Fruit fly (Drosophila melanogaster) whole organism, embryonic: ENCODE data around the gene Sytbeta.
A peak's percentile ranks its signal among the peaks of the same experiment; 100 is the strongest.

Experiments
- Awh ChIP-seq: fragments of 200-800 bp; sonication (Bioruptor generic); IDR thresholded peaks from 2 replicates; pipeline ENCODE4, ENCODE4 v1.3.6; 2022; ENCODE audit warnings: missing biosample characterization, missing genetic modification characterization
- B-H2 ChIP-seq: fragments of 200-800 bp; sonication (Bioruptor generic); optimal IDR thresholded peaks from 2 replicates; lab custom pipeline; 2018; ENCODE audit warnings: missing biosample characterization, mild to moderate bottlenecking, missing genetic modification characterization
- CG10147 ChIP-seq: fragments of 200-800 bp; sonication (Bioruptor generic); optimal IDR thresholded peaks from 2 replicates; lab custom pipeline; 2019; ENCODE audit warnings: missing biosample characterization, mild to moderate bottlenecking, missing genetic modification characterization, moderate library complexity
- CG10267 ChIP-seq: fragments of 200-800 bp; sonication (Bioruptor generic); optimal IDR thresholded peaks from 2 replicates; lab custom pipeline; 2018; ENCODE audit warnings: missing biosample characterization, mild to moderate bottlenecking, missing genetic modification characterization, moderate library complexity
- CG10543 ChIP-seq: fragments of 200-800 bp; sonication (Bioruptor generic); optimal IDR thresholded peaks from 3 replicates; lab custom pipeline; 2017; ENCODE audit warnings: missing biosample characterization, mild to moderate bottlenecking, missing genetic modification characterization, moderate library complexity
- CG11456 ChIP-seq: fragments of 200-800 bp; sonication (Bioruptor generic); IDR thresholded peaks from 3 replicates; pipeline ENCODE4 v1.3.6; 2022; ENCODE audit warnings: missing biosample characterization, missing genetic modification characterization
- CG12104 ChIP-seq: fragments of 200-800 bp; sonication (Bioruptor generic); optimal IDR thresholded peaks from 3 replicates; lab custom pipeline; 2016; ENCODE audit warnings: missing biosample characterization, missing genetic modification characterization
- CG12299 ChIP-seq: fragments of 200-800 bp; sonication (Bioruptor generic); optimal IDR thresholded peaks from 2 replicates; lab custom pipeline; 2018; ENCODE audit warnings: missing biosample characterization, mild to moderate bottlenecking, missing genetic modification characterization
- CG13424 ChIP-seq: fragments of 200-800 bp; sonication (Bioruptor generic); optimal IDR thresholded peaks from 2 replicates; lab custom pipeline; 2019; ENCODE audit warnings: missing biosample characterization, mild to moderate bottlenecking, missing genetic modification characterization, moderate library complexity
- CG15073 ChIP-seq: fragments of 200-800 bp; sonication (Bioruptor generic); optimal IDR thresholded peaks from 2 replicates; lab custom pipeline; 2016; ENCODE audit warnings: missing biosample characterization, missing genetic modification characterization
- CG16813 ChIP-seq: fragments of 200-800 bp; sonication (Bioruptor generic); IDR thresholded peaks from 3 replicates; pipeline ENCODE4 v1.3.6; 2022; ENCODE audit warnings: missing biosample characterization, missing genetic modification characterization; ENCODE audit not compliant: partially characterized antibody
- CG17385 ChIP-seq: fragments of 200-800 bp; sonication (Bioruptor generic); optimal IDR thresholded peaks from 3 replicates; lab custom pipeline; 2018; ENCODE audit warnings: missing biosample characterization, mild to moderate bottlenecking, missing genetic modification characterization
- CG17829 ChIP-seq: fragments of 200-800 bp; optimal IDR thresholded peaks from 2 replicates; lab custom pipeline; 2019; ENCODE audit warnings: missing biosample characterization, mild to moderate bottlenecking, missing genetic modification characterization, moderate library complexity
- CG18262 ChIP-seq: fragments of 200-800 bp; optimal IDR thresholded peaks from 3 replicates; lab custom pipeline; 2019; ENCODE audit warnings: missing biosample characterization, mild to moderate bottlenecking, missing genetic modification characterization, moderate library complexity
- CG2120 ChIP-seq: fragments of 200-800 bp; sonication (Bioruptor generic); optimal IDR thresholded peaks from 3 replicates; lab custom pipeline; 2016; ENCODE audit warnings: missing biosample characterization, missing genetic modification characterization
- CG2678 ChIP-seq: fragments of 200-800 bp; sonication (Bioruptor generic); optimal IDR thresholded peaks from 3 replicates; lab custom pipeline; 2019; ENCODE audit warnings: missing biosample characterization, mild to moderate bottlenecking, missing genetic modification characterization, moderate library complexity
- CG30403 ChIP-seq: fragments of 200-800 bp; sonication (Bioruptor generic); optimal IDR thresholded peaks from 3 replicates; lab custom pipeline; 2016; ENCODE audit warnings: missing biosample characterization, missing genetic modification characterization
- CG34376 ChIP-seq: fragments of 200-800 bp; sonication (Bioruptor generic); optimal IDR thresholded peaks from 2 replicates; lab custom pipeline; 2018; ENCODE audit warnings: missing biosample characterization, mild to moderate bottlenecking, missing genetic modification characterization
- CG4854 ChIP-seq: fragments of 200-800 bp; sonication (Bioruptor generic); optimal IDR thresholded peaks from 2 replicates; lab custom pipeline; 2016; ENCODE audit warnings: missing biosample characterization, missing genetic modification characterization, inconsistent platforms
- CG6765 ChIP-seq: fragments of 200-800 bp; sonication (Bioruptor generic); optimal IDR thresholded peaks from 3 replicates; lab custom pipeline; 2017; ENCODE audit warnings: missing biosample characterization, mild to moderate bottlenecking, missing genetic modification characterization
- CG8388 ChIP-seq: fragments of 200-800 bp; sonication (Bioruptor generic); optimal IDR thresholded peaks from 2 replicates; lab custom pipeline; 2019; ENCODE audit warnings: missing biosample characterization, mild to moderate bottlenecking, missing genetic modification characterization, moderate library complexity
- CG9876 ChIP-seq: fragments of 200-800 bp; sonication (Bioruptor generic); optimal IDR thresholded peaks from 2 replicates; lab custom pipeline; 2016; ENCODE audit warnings: missing biosample characterization, missing genetic modification characterization
- CG9932 ChIP-seq: fragments of 200-800 bp; sonication (Bioruptor generic); IDR thresholded peaks from 2 replicates; pipeline ENCODE4 v1.3.6; 2022; ENCODE audit warnings: missing biosample characterization, missing genetic modification characterization
- CoRest ChIP-seq: fragments of 200-800 bp; sonication (Bioruptor generic); optimal IDR thresholded peaks from 3 replicates; lab custom pipeline; 2018; ENCODE audit warnings: missing biosample characterization, mild to moderate bottlenecking, missing genetic modification characterization, moderate library complexity
- D19B ChIP-seq: fragments of 200-800 bp; sonication (Bioruptor generic); optimal IDR thresholded peaks from 2 replicates; lab custom pipeline; 2017; ENCODE audit warnings: missing biosample characterization, mild to moderate bottlenecking, missing genetic modification characterization
- Dek ChIP-seq: fragments of 200-800 bp; sonication (Bioruptor generic); optimal IDR thresholded peaks from 3 replicates; lab custom pipeline; 2019; ENCODE audit warnings: missing biosample characterization, mild to moderate bottlenecking, missing genetic modification characterization, moderate library complexity
- Fer1 ChIP-seq: fragments of 200-800 bp; sonication (Bioruptor generic); optimal IDR thresholded peaks from 2 replicates; lab custom pipeline; 2017; ENCODE audit warnings: missing biosample characterization, mild to moderate bottlenecking, missing genetic modification characterization
- Hr3 ChIP-seq: fragments of 200-800 bp; sonication (Bioruptor generic); optimal IDR thresholded peaks from 3 replicates; lab custom pipeline; 2016; ENCODE audit warnings: missing biosample characterization, missing genetic modification characterization
- Hr51 ChIP-seq, 2 experiments: fragments of 200-800 bp; sonication (Bioruptor generic); optimal IDR thresholded peaks; 2 replicates in 1 of 2; 3 replicates in 1 of 2; lab custom pipeline; 2016 to 2018; ENCODE audit warnings: missing biosample characterization in 2 of 2, missing genetic modification characterization in 2 of 2, mild to moderate bottlenecking in 1 of 2, moderate library complexity in 1 of 2
- Med ChIP-seq: fragments of 200-800 bp; sonication (Bioruptor generic); peaks from one replicate; lab custom pipeline; 2016; ENCODE audit warnings: missing biosample characterization, missing genetic modification characterization, mild to moderate bottlenecking, inconsistent platforms, moderate library complexity
- NC2α ChIP-seq: fragments of 200-800 bp; sonication (Bioruptor generic); optimal IDR thresholded peaks from 2 replicates; lab custom pipeline; 2016; ENCODE audit warnings: missing biosample characterization, missing genetic modification characterization
- Nf-YC ChIP-seq: fragments of 200-800 bp; optimal IDR thresholded peaks from 3 replicates; lab custom pipeline; 2019; ENCODE audit warnings: missing biosample characterization, mild to moderate bottlenecking, missing genetic modification characterization, moderate library complexity
- NfI ChIP-seq: fragments of 200-800 bp; sonication (Bioruptor generic); optimal IDR thresholded peaks from 3 replicates; lab custom pipeline; 2018; ENCODE audit warnings: missing biosample characterization, mild to moderate bottlenecking, missing genetic modification characterization, moderate library complexity
- PHDP ChIP-seq: fragments of 200-800 bp; sonication (Bioruptor generic); optimal IDR thresholded peaks from 3 replicates; lab custom pipeline; 2018; ENCODE audit warnings: missing biosample characterization, mild to moderate bottlenecking, missing genetic modification characterization, moderate library complexity
- Six4 ChIP-seq: fragments of 200-800 bp; sonication (Bioruptor generic); optimal IDR thresholded peaks from 2 replicates; lab custom pipeline; 2016; ENCODE audit warnings: missing biosample characterization, missing genetic modification characterization
- Sox100B ChIP-seq: fragments of 200-800 bp; sonication (Bioruptor generic); optimal IDR thresholded peaks from 3 replicates; lab custom pipeline; 2018; ENCODE audit warnings: missing biosample characterization, mild to moderate bottlenecking, missing genetic modification characterization
- Sox102F ChIP-seq: fragments of 200-800 bp; sonication (Bioruptor generic); optimal IDR thresholded peaks from 2 replicates; lab custom pipeline; 2018; ENCODE audit warnings: missing biosample characterization, mild to moderate bottlenecking, missing genetic modification characterization, moderate library complexity
- abd-A ChIP-seq: fragments of 200-800 bp; sonication (Bioruptor generic); optimal IDR thresholded peaks from 3 replicates; lab custom pipeline; 2019; ENCODE audit warnings: missing biosample characterization, mild to moderate bottlenecking, missing genetic modification characterization, moderate library complexity
- cwo ChIP-seq: fragments of 200-800 bp; sonication (Bioruptor generic); optimal IDR thresholded peaks from 3 replicates; lab custom pipeline; 2017; ENCODE audit warnings: missing biosample characterization, missing genetic modification characterization, mild to moderate bottlenecking, moderate library complexity, missing genetic modification reagents
- dmrt99B ChIP-seq: fragments of 200-800 bp; sonication (Bioruptor generic); optimal IDR thresholded peaks from 2 replicates; lab custom pipeline; 2018; ENCODE audit warnings: missing biosample characterization, mild to moderate bottlenecking, missing genetic modification characterization, moderate library complexity
- gem ChIP-seq: fragments of 200-800 bp; sonication (Bioruptor generic); optimal IDR thresholded peaks from 2 replicates; lab custom pipeline; 2019; ENCODE audit warnings: missing biosample characterization, mild to moderate bottlenecking, missing genetic modification characterization, moderate library complexity
- ham ChIP-seq: fragments of 200-800 bp; sonication (Bioruptor generic); IDR thresholded peaks from 2 replicates; pipeline ENCODE4 v1.3.6; 2022; ENCODE audit warnings: missing biosample characterization, missing genetic modification characterization
- ind ChIP-seq: fragments of 200-800 bp; sonication (Bioruptor generic); optimal IDR thresholded peaks from 3 replicates; lab custom pipeline; 2016; ENCODE audit warnings: missing biosample characterization, missing genetic modification characterization
- phol ChIP-seq: fragments of 200-800 bp; sonication (Bioruptor generic); optimal IDR thresholded peaks from 3 replicates; lab custom pipeline; 2018; ENCODE audit warnings: missing biosample characterization, mild to moderate bottlenecking, missing genetic modification characterization, moderate library complexity
- ranshi ChIP-seq: fragments of 200-800 bp; sonication (Bioruptor generic); IDR thresholded peaks from 2 replicates; pipeline ENCODE4 v1.3.6; 2022; ENCODE audit warnings: missing biosample characterization, missing genetic modification characterization
- sens ChIP-seq: fragments of 200-800 bp; sonication (Bioruptor generic); peaks from one replicate; lab custom pipeline; 2016; ENCODE audit warnings: missing biosample characterization, missing genetic modification characterization
- sima ChIP-seq: fragments of 200-800 bp; sonication (Bioruptor generic); optimal IDR thresholded peaks from 2 replicates; lab custom pipeline; 2016; ENCODE audit warnings: missing biosample characterization, missing genetic modification characterization
- sug ChIP-seq: fragments of 200-800 bp; optimal IDR thresholded peaks from 2 replicates; lab custom pipeline; 2019; ENCODE audit warnings: missing biosample characterization, mild to moderate bottlenecking, missing genetic modification characterization, moderate library complexity
- wdn ChIP-seq: fragments of 200-800 bp; sonication (Bioruptor generic); IDR thresholded peaks from 2 replicates; pipeline ENCODE4 v1.3.6; 2022; ENCODE audit warnings: missing biosample characterization, missing genetic modification characterization

The Sytbeta gene

dm6 chr3L:15034061-15034713 is 30.6 kb downstream of the Sytbeta start (continued):
- TF ChIP-seq CG30403 (peak; percentile 29), Fer1 (GFP tag; lab: Kevin White, UChicago) (peak; percentile 67), Hr51 (GFP tag; optimal IDR thresholded peaks at IDR 0.05; lab: Kevin White, UChicago) (peak in 1 of 2 experiments; percentile 58), phol (peak; percentile 40), CG12299 (peak; percentile 24), PHDP (peak; percentile 29), Awh (GFP tag; lab: Robert Waterston, UW) (no peak), CG4854 (GFP tag; lab: Kevin White, UChicago) (no peak), sens (GFP tag; lab: Kevin White, UChicago) (peak; percentile 41), CG34376 (GFP tag; lab: Kevin White, UChicago) (peak; percentile 27), CG8388 (peak; percentile 10), Dek (tag; lab: Kevin White, UChicago) (peak; percentile 26), sug (peak; percentile 40), NC2α (GFP tag; lab: Kevin White, UChicago) (no peak), CG12104 (GFP tag; lab: Kevin White, UChicago) (peak; percentile 21), CG18262 (peak; percentile 55), NfI (GFP tag; lab: Kevin White, UChicago) (peak; percentile 36), dmrt99B (tag; lab: Kevin White, UChicago) (peak; percentile 63), Sox100B (GFP tag; lab: Kevin White, UChicago) (peak; percentile 64), ranshi (no peak), ham (GFP tag; lab: Robert Waterston, UW) (no peak), D19B (GFP tag; lab: Kevin White, UChicago) (peak; percentile 23), CG10543 (peak; percentile 58), CG2678 (tag; lab: Kevin White, UChicago) (peak; percentile 83), Med (GFP tag; lab: Kevin White, UChicago) (peak; percentile 56), CG16813 (GFP tag; lab: Robert Waterston, UW) (no peak), CG9876 (GFP tag; lab: Kevin White, UChicago) (no peak), cwo (GFP tag; lab: Kevin White, UChicago) (peak; percentile 56), CG9932 (GFP tag; lab: Robert Waterston, UW) (no peak), CG17385 (GFP tag; lab: Kevin White, UChicago) (peak; percentile 38), Nf-YC (tag; lab: Kevin White, UChicago) (peak; percentile 30), ind (GFP tag; lab: Kevin White, UChicago) (peak; percentile 68), wdn (0 out of 2 replicates have a peak, but pooled peaks have one; percentile 29), B-H2 (GFP tag; lab: Kevin White, UChicago) (peak; percentile 37), abd-A (peak; percentile 34), CG6765 (GFP tag; lab: Kevin White, UChicago) (peak; percentile 53), gem (peak; percentile 68), CG17829 (tag; lab: Kevin White, UChicago) (peak; percentile 26), sima (GFP tag; lab: Kevin White, UChicago) (no peak), CG2120 (peak; percentile 35), CG13424 (peak; percentile 55), CG10147 (GFP tag; lab: Kevin White, UChicago) (peak; percentile 59), CG11456 (GFP tag; lab: Robert Waterston, UW) (peak; percentile 32; the same call in 1 of the 3 replicates), Hr3 (peak; percentile 16), Sox102F (GFP tag; lab: Kevin White, UChicago) (peak; percentile 38), CG10267 (tag; lab: Kevin White, UChicago) (peak; percentile 44), CoRest (peak; percentile 53), CG15073 (GFP tag; lab: Kevin White, UChicago) (no peak), Six4 (GFP tag; lab: Kevin White, UChicago) (peak; percentile 6)
